Worm (Caenorhabditis elegans): ENCODE data around the gene srb-3.

DNA sequence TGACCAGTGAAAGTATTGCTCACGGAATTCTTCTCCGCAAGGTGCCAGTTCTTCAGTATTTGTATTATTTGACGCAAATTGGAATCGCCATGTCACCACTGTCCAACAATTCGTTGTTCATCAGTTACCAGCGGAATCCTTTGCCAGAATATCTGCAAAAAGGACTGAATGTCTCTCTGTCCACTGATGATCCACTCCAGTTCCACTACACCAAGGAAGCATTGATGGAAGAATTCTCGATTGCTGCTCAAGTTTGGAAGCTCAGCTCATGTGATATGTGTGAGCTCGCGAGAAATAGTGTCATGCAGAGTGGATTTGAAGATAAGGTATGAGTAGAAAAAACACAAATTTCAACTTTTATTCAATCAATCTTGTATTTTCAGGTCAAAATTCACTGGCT, 42.5 kb upstream of the srb-3 start:
- TF ChIP-seq him-1 (tag; optimal IDR thresholded peaks at IDR 0.05) (no peak), dao-5 (tag; optimal IDR thresholded peaks at IDR 0.05) (no peak), W03F9.2 (tag; optimal IDR thresholded peaks at IDR 0.05) (no peak)

Data from whole organism, L4/young adult.